Worm (Caenorhabditis elegans) whole organism, L2 larva: ENCODE measurements around the gene R10E12.2.

ENCODE experiments used
- F13H6.1 ChIP-seq: sonication (generic microtip); optimal IDR thresholded peaks from 2 replicates; lab custom pipeline; 2016; ENCODE audit warnings: missing genetic modification characterization, missing compliant biosample characterization
- R02D3.7 ChIP-seq: fragments of 150-350 bp; optimal IDR thresholded peaks from 2 replicates; lab custom pipeline; 2014; ENCODE audit warnings: missing biosample characterization, missing genetic modification characterization
- Y55F3AM.14 ChIP-seq: fragments of 200-800 bp; sonication (Bioruptor generic); optimal IDR thresholded peaks from 2 replicates; lab custom pipeline; 2018; ENCODE audit warnings: mild to moderate bottlenecking, missing genetic modification characterization, missing compliant biosample characterization
- ZK546.5 ChIP-seq: sonication (generic microtip); optimal IDR thresholded peaks from 2 replicates; lab custom pipeline; 2017; ENCODE audit warnings: missing biosample characterization, missing genetic modification characterization
- aly-2 ChIP-seq: fragments of 150-350 bp; optimal IDR thresholded peaks from 2 replicates; lab custom pipeline; 2014; ENCODE audit warnings: missing biosample characterization, missing genetic modification characterization
- blmp-1 ChIP-seq: sonication (generic microtip); optimal IDR thresholded peaks from 2 replicates; lab custom pipeline; 2017; ENCODE audit warnings: missing genetic modification characterization, mild to moderate bottlenecking, missing compliant biosample characterization, antibody characterized with exemption, moderate library complexity; ENCODE audit not compliant: insufficient read depth
- ceh-16 ChIP-seq: fragments of 150-350 bp; optimal IDR thresholded peaks from 2 replicates; lab custom pipeline; 2014; ENCODE audit warnings: missing biosample characterization, missing genetic modification characterization
- ceh-82 ChIP-seq: fragments of 150-350 bp; optimal IDR thresholded peaks from 2 replicates; lab custom pipeline; 2014; ENCODE audit warnings: missing biosample characterization, missing genetic modification characterization
- dmd-4 ChIP-seq: sonication (generic microtip); optimal IDR thresholded peaks from 2 replicates; lab custom pipeline; 2017; ENCODE audit warnings: missing biosample characterization, missing genetic modification characterization
- egl-27 ChIP-seq: sonication (generic microtip); optimal IDR thresholded peaks from 3 replicates; lab custom pipeline; 2017; ENCODE audit warnings: missing biosample characterization, missing genetic modification reagents, missing genetic modification characterization
- elt-1 ChIP-seq: fragments of 150-350 bp; optimal IDR thresholded peaks from 2 replicates; lab custom pipeline; 2014; ENCODE audit warnings: missing biosample characterization, missing genetic modification characterization
- elt-3 ChIP-seq: sonication (generic microtip); optimal IDR thresholded peaks from 2 replicates; lab custom pipeline; 2017; ENCODE audit warnings: missing biosample characterization, missing genetic modification characterization
- fos-1 ChIP-seq: fragments of 150-350 bp; optimal IDR thresholded peaks from 2 replicates; lab custom pipeline; 2014; ENCODE audit warnings: missing biosample characterization, missing genetic modification characterization
- lin-11 ChIP-seq: fragments of 150-350 bp; sonication (generic microtip); optimal IDR thresholded peaks from 2 replicates; lab custom pipeline; 2014; ENCODE audit warnings: missing biosample characterization, missing genetic modification characterization, inconsistent platforms, mixed read lengths
- lin-39 ChIP-seq: fragments of 150-350 bp; optimal IDR thresholded peaks from 2 replicates; lab custom pipeline; 2014; ENCODE audit warnings: missing biosample characterization, missing genetic modification reagents, missing genetic modification characterization
- mab-5 ChIP-seq: fragments of 150-350 bp; optimal IDR thresholded peaks from 2 replicates; lab custom pipeline; 2014; ENCODE audit warnings: missing biosample characterization, missing genetic modification characterization
- mbf-1 ChIP-seq: sonication (generic microtip); optimal IDR thresholded peaks from 2 replicates; lab custom pipeline; 2017; ENCODE audit warnings: missing biosample characterization, missing genetic modification characterization
- mdl-1 ChIP-seq, 2 experiments: fragments of 150-350 bp in 1 of 2; sonication (generic microtip) in 1 of 2; optimal IDR thresholded peaks; 2 replicates each; lab custom pipeline; 2017; ENCODE audit warnings: missing biosample characterization in 2 of 2, missing genetic modification characterization in 2 of 2
- nhr-10 ChIP-seq: sonication (generic microtip); optimal IDR thresholded peaks from 2 replicates; lab custom pipeline; 2017; ENCODE audit warnings: missing biosample characterization, missing genetic modification characterization
- nhr-11 ChIP-seq: fragments of 150-350 bp; optimal IDR thresholded peaks from 2 replicates; lab custom pipeline; 2014; ENCODE audit warnings: missing biosample characterization, missing genetic modification characterization
- nhr-12 ChIP-seq: fragments of 150-350 bp; optimal IDR thresholded peaks from 2 replicates; lab custom pipeline; 2014; ENCODE audit warnings: missing biosample characterization, missing genetic modification characterization
- nhr-129 ChIP-seq: fragments of 150-350 bp; optimal IDR thresholded peaks from 2 replicates; lab custom pipeline; 2014; ENCODE audit warnings: missing biosample characterization, missing genetic modification characterization
- nhr-21 ChIP-seq: fragments of 150-350 bp; optimal IDR thresholded peaks from 2 replicates; lab custom pipeline; 2014; ENCODE audit warnings: missing biosample characterization, missing genetic modification characterization
- nhr-23 ChIP-seq: fragments of 150-350 bp; optimal IDR thresholded peaks from 2 replicates; lab custom pipeline; 2014; ENCODE audit warnings: missing biosample characterization, missing genetic modification reagents, missing genetic modification characterization
- nhr-237 ChIP-seq: fragments of 150-350 bp; optimal IDR thresholded peaks from 2 replicates; lab custom pipeline; 2014; ENCODE audit warnings: missing biosample characterization, missing genetic modification characterization
- nhr-25 ChIP-seq: fragments of 150-350 bp; sonication (generic microtip); optimal IDR thresholded peaks from 3 replicates; lab custom pipeline; 2014; ENCODE audit warnings: missing biosample characterization, missing genetic modification characterization
- nhr-6 ChIP-seq: fragments of 150-350 bp; optimal IDR thresholded peaks from 2 replicates; lab custom pipeline; 2014; ENCODE audit warnings: missing biosample characterization, missing genetic modification characterization
- nhr-77 ChIP-seq: fragments of 150-350 bp; optimal IDR thresholded peaks from 2 replicates; lab custom pipeline; 2014; ENCODE audit warnings: missing biosample characterization, missing genetic modification characterization
- peb-1 ChIP-seq: fragments of 150-350 bp; optimal IDR thresholded peaks from 2 replicates; lab custom pipeline; 2014; ENCODE audit warnings: missing biosample characterization, missing genetic modification characterization
- skn-1 ChIP-seq: sonication (generic microtip); optimal IDR thresholded peaks from 2 replicates; lab custom pipeline; 2017; ENCODE audit warnings: missing biosample characterization, missing genetic modification characterization
- sma-3 ChIP-seq: sonication (generic microtip); optimal IDR thresholded peaks from 2 replicates; lab custom pipeline; 2016; ENCODE audit warnings: missing genetic modification reagents, missing genetic modification characterization, missing compliant biosample characterization
- snpc-4 ChIP-seq: fragments of 150-350 bp; optimal IDR thresholded peaks from 2 replicates; lab custom pipeline; 2014; ENCODE audit warnings: missing biosample characterization, missing genetic modification characterization
- unc-62 ChIP-seq: fragments of 150-350 bp; optimal IDR thresholded peaks from 2 replicates; lab custom pipeline; 2014; ENCODE audit warnings: missing biosample characterization, missing genetic modification reagents, missing genetic modification characterization

The R10E12.2 gene

ce11 chrIII:9997890-9998289 lies 24.2 kb upstream of the R10E12.2 start, which contains the start of gene pqn-8:
pqn-8 (minus strand) TSS chrIII:9997990.
- TF ChIP-seq mab-5 (tag; lab: Kevin White, UChicago) (no peak), fos-1 (tag; lab: Kevin White, UChicago) (no peak), R02D3.7 (no peak), nhr-25 (tag; lab: Kevin White, UChicago) (no peak), nhr-6 (tag; lab: Kevin White, UChicago) (no peak), peb-1 (no peak), ceh-82 (tag; lab: Kevin White, UChicago) (no peak), snpc-4 (no peak), blmp-1 (no peak), dmd-4 (tag; lab: Kevin White, UChicago) (no peak), aly-2 (tag; lab: Kevin White, UChicago) (no peak), elt-3 (tag; lab: Kevin White, UChicago) (no peak), F13H6.1 (tag; lab: Kevin White, UChicago) (no peak), lin-39 (tag; lab: Kevin White, UChicago) (no peak), nhr-129 (tag; lab: Kevin White, UChicago) (no peak), mbf-1 (no peak)

DNA sequence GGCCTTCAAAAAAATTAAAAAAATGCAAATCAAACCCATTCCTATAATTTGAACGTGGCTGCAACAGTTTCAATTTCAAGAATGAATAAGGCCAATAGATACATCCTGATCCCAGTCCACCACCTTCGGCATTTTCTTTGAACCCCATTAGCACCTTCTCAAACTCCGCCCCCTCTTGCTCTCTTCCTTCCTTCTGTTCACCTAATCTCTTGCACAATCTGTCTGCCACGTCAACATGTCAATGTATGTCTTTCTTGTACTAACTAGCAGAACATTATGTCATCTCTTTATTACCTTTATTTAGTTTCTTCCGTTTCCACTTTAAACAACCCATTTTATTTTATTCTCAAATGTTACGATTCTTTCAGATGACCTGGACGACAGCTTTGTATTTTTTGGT lies 19.9 kb upstream of the R10E12.2 start, which contains the start of gene C05B5.4:
C05B5.4 (plus strand) TSS at position 351 of the 400 bp plus-strand sequence.
- no peak for TF ChIP-seq aly-2 (tag; lab: Kevin White, UChicago)
- no peak for TF ChIP-seq nhr-11 (tag; lab: Kevin White, UChicago)
- no peak for TF ChIP-seq nhr-237 (tag; lab: Kevin White, UChicago)
- TF ChIP-seq blmp-1: no peak
- no peak for TF ChIP-seq mdl-1 (tag; optimal IDR thresholded peaks at IDR 0.05; lab: Kevin White, UChicago)
- TF ChIP-seq skn-1 (tag; lab: Kevin White, UChicago): no peak
- TF ChIP-seq, all 48 proteins: peak for 0

- peak; percentile 66 for TF ChIP-seq elt-1
- no peak for TF ChIP-seq elt-3 (tag; lab: Kevin White, UChicago)
- peak; percentile 75 for TF ChIP-seq ceh-16 (tag; lab: Kevin White, UChicago)
- TF ChIP-seq blmp-1: peak; percentile 46
- TF ChIP-seq nhr-23: peak; percentile 58
- peak; percentile 11 for TF ChIP-seq nhr-25 (tag; lab: Kevin White, UChicago)
Observed at ce11 chrIII:9991324-9991723, 17.7 kb upstream of the R10E12.2 start.

DNA sequence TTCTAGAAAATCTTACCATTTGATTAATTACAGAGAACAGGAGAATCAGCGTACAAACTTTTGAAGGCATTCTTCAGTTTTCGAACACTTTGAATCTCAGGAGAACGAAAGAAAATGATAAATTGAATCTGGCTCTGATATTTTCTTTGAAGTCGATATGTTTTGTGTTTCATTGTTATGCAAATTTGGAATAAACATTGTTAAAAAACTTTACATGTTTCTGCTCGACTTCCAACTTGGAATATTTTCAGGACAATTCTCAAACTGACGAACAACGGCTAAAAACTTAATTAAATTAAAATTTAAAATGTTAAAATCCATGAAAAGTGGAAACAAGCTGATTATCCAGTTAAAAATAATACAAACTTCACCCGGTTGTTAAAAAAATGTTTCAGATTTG lies 14.7 kb upstream of the R10E12.2 start, which contains the start of gene C05B5.1:
C05B5.1 (minus strand) TSS at position 101 of the 400 bp plus-strand sequence.
- TF ChIP-seq nhr-12 (no peak), sma-3 (GFP tag; lab: Kevin White, UChicago) (no peak), lin-39 (tag; lab: Kevin White, UChicago) (no peak), dmd-4 (tag; lab: Kevin White, UChicago) (no peak), lin-11 (tag; lab: Kevin White, UChicago) (no peak), mab-5 (tag; lab: Kevin White, UChicago) (no peak), snpc-4 (no peak), nhr-129 (tag; lab: Kevin White, UChicago) (no peak), nhr-21 (no peak), unc-62 (GFP tag; lab: Kevin White, UChicago) (no peak), R02D3.7 (no peak), nhr-77 (tag; lab: Kevin White, UChicago) (no peak)

DNA sequence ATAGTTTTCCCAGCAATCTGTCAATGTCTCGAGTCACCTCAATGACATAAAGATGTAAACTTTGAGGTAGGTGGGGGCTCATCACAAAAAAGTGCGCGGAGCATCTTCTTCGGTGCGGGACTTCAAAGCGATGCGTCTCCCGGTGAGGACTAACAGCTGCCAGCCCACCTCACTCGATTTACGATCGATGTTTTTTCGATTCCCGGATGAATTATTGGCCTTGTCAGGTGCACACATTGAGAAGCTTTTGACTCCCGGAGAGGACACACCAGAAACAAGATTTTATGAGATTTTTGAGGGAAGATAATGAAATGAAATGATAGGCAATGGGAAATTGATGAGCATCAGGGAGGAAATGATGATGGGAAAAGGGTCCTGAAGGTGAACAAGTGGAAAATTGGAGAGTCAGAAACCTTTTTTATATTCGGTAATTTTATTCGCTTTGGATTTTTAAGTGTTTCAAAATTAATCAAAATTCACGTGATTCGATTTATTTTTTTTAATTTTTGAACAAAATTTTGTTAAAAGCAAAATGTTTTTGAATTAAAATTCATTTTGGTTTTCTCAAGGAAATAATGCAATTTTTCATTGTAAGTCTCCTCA lies 13.3 kb upstream of the R10E12.2 start, which contains the start of gene C05B5.12:
C05B5.12 (plus strand) TSS at position 553 of the 603 bp plus-strand sequence.
- TF ChIP-seq ZK546.5 (tag; lab: Kevin White, UChicago) (no peak), egl-27 (tag; lab: Kevin White, UChicago) (no peak), nhr-12 (no peak), nhr-11 (tag; lab: Kevin White, UChicago) (no peak), nhr-10 (tag; lab: Kevin White, UChicago) (no peak), nhr-129 (tag; lab: Kevin White, UChicago) (peak; percentile 39), Y55F3AM.14 (GFP tag; lab: Kevin White, UChicago) (no peak), lin-11 (tag; lab: Kevin White, UChicago) (no peak)
